Worm (Caenorhabditis elegans) whole organism, late embryonic: Measurements from ENCODE around the gene maph-1.3.

ENCODE experiments used
- C08G9.2 ChIP-seq: sonication (generic microtip); optimal IDR thresholded peaks from 2 replicates; lab custom pipeline; 2016; ENCODE audit warnings: mild to moderate bottlenecking, missing genetic modification characterization, moderate library complexity, missing compliant biosample characterization
- F13H6.1 ChIP-seq: sonication (generic microtip); optimal IDR thresholded peaks from 2 replicates; lab custom pipeline; 2016; ENCODE audit warnings: missing genetic modification characterization, missing compliant biosample characterization
- ahr-1 ChIP-seq: sonication (generic microtip); optimal IDR thresholded peaks from 2 replicates; lab custom pipeline; 2016; ENCODE audit warnings: missing genetic modification characterization, missing compliant biosample characterization
- ceh-14 ChIP-seq: sonication (generic microtip); optimal IDR thresholded peaks from 2 replicates; lab custom pipeline; 2016; ENCODE audit warnings: missing genotype, missing genetic modification characterization, missing compliant biosample characterization
- ceh-31 ChIP-seq: sonication (generic microtip); optimal IDR thresholded peaks from 2 replicates; lab custom pipeline; 2016; ENCODE audit warnings: missing genetic modification characterization, missing compliant biosample characterization
- ceh-34 ChIP-seq: sonication (generic microtip); optimal IDR thresholded peaks from 2 replicates; lab custom pipeline; 2016; ENCODE audit warnings: mild to moderate bottlenecking, missing genetic modification characterization, missing compliant biosample characterization
- ceh-6 ChIP-seq: fragments of 200-800 bp; sonication (Bioruptor generic); optimal IDR thresholded peaks from 2 replicates; lab custom pipeline; 2018; ENCODE audit warnings: mild to moderate bottlenecking, missing genetic modification characterization, missing compliant biosample characterization
- ceh-9 ChIP-seq: sonication (generic microtip); optimal IDR thresholded peaks from 2 replicates; lab custom pipeline; 2016; ENCODE audit warnings: mild to moderate bottlenecking, missing genetic modification characterization, inconsistent platforms, missing compliant biosample characterization
- elt-2 ChIP-seq: sonication (generic microtip); optimal IDR thresholded peaks from 2 replicates; lab custom pipeline; 2016; ENCODE audit warnings: missing genetic modification reagents, missing genetic modification characterization, missing compliant biosample characterization
- eyg-1 ChIP-seq: sonication (generic microtip); optimal IDR thresholded peaks from 2 replicates; lab custom pipeline; 2016; ENCODE audit warnings: missing genotype, missing genetic modification characterization, missing compliant biosample characterization
- fax-1 ChIP-seq: sonication (generic microtip); optimal IDR thresholded peaks from 2 replicates; lab custom pipeline; 2016; ENCODE audit warnings: missing genotype, missing genetic modification characterization, missing compliant biosample characterization
- gmeb-2 ChIP-seq: sonication (generic microtip); optimal IDR thresholded peaks from 2 replicates; lab custom pipeline; 2016; ENCODE audit warnings: missing genetic modification characterization, inconsistent platforms, missing compliant biosample characterization
- hlh-13 ChIP-seq: fragments of 200-800 bp; sonication (Bioruptor generic); optimal IDR thresholded peaks from 2 replicates; lab custom pipeline; 2018; ENCODE audit warnings: mild to moderate bottlenecking, missing genetic modification characterization, missing compliant biosample characterization
- hlh-15 ChIP-seq: sonication (generic microtip); optimal IDR thresholded peaks from 2 replicates; lab custom pipeline; 2016; ENCODE audit warnings: missing genetic modification characterization, missing compliant biosample characterization
- hlh-30 ChIP-seq: sonication (generic microtip); optimal IDR thresholded peaks from 2 replicates; lab custom pipeline; 2017; ENCODE audit warnings: antibody characterized with exemption, missing genetic modification characterization, missing compliant biosample characterization; ENCODE audit not compliant: insufficient read depth
- hlh-6 ChIP-seq: sonication (generic microtip); optimal IDR thresholded peaks from 2 replicates; lab custom pipeline; 2016; ENCODE audit warnings: missing genotype, missing genetic modification characterization, missing compliant biosample characterization
- hlh-8 ChIP-seq: sonication (generic microtip); optimal IDR thresholded peaks from 2 replicates; lab custom pipeline; 2016; ENCODE audit warnings: missing genotype, missing genetic modification characterization, missing compliant biosample characterization
- lim-6 ChIP-seq: sonication (generic microtip); optimal IDR thresholded peaks from 2 replicates; lab custom pipeline; 2016; ENCODE audit warnings: missing genetic modification characterization, missing compliant biosample characterization
- madf-2 ChIP-seq: sonication (generic microtip); optimal IDR thresholded peaks from 2 replicates; lab custom pipeline; 2017; ENCODE audit warnings: missing genetic modification characterization, missing compliant biosample characterization
- mec-3 ChIP-seq: sonication (generic microtip); optimal IDR thresholded peaks from 2 replicates; lab custom pipeline; 2016; ENCODE audit warnings: borderline replicate concordance, missing genetic modification characterization, missing compliant biosample characterization
- nfya-1 ChIP-seq: sonication (generic microtip); optimal IDR thresholded peaks from 2 replicates; lab custom pipeline; 2017; ENCODE audit warnings: missing genetic modification characterization, mild to moderate bottlenecking, missing compliant biosample characterization, antibody characterized with exemption, moderate library complexity
- nhr-232 ChIP-seq: sonication (generic microtip); optimal IDR thresholded peaks from 2 replicates; lab custom pipeline; 2016; ENCODE audit warnings: missing genetic modification characterization, missing compliant biosample characterization
- odd-2 ChIP-seq: sonication (generic microtip); optimal IDR thresholded peaks from 2 replicates; lab custom pipeline; 2017; ENCODE audit warnings: antibody characterized with exemption, mild to moderate bottlenecking, missing genetic modification characterization, missing compliant biosample characterization
- pag-3 ChIP-seq: sonication (generic microtip); optimal IDR thresholded peaks from 2 replicates; lab custom pipeline; 2016; ENCODE audit warnings: missing compliant biosample characterization, missing genetic modification characterization, borderline replicate concordance
- pat-9 ChIP-seq: fragments of 200-800 bp; sonication (Bioruptor generic); optimal IDR thresholded peaks from 2 replicates; lab custom pipeline; 2018; ENCODE audit warnings: mild to moderate bottlenecking, missing genetic modification characterization, moderate library complexity, missing compliant biosample characterization
- pax-1 ChIP-seq: fragments of 150-350 bp; optimal IDR thresholded peaks from 2 replicates; lab custom pipeline; 2014; ENCODE audit warnings: missing biosample characterization, missing genetic modification characterization
- pha-4 ChIP-seq: fragments of 150-350 bp; optimal IDR thresholded peaks from 2 replicates; lab custom pipeline; 2018; ENCODE audit warnings: missing biosample characterization, missing genetic modification reagents, missing genetic modification characterization
- pros-1 ChIP-seq: fragments of 150-350 bp; optimal IDR thresholded peaks from 2 replicates; lab custom pipeline; 2014; ENCODE audit warnings: missing biosample characterization, missing genetic modification reagents, missing genetic modification characterization
- rnt-1 ChIP-seq: sonication (generic microtip); optimal IDR thresholded peaks from 2 replicates; lab custom pipeline; 2016; ENCODE audit warnings: missing genetic modification characterization, missing compliant biosample characterization
- sdc-2 ChIP-seq: sonication (generic microtip); optimal IDR thresholded peaks from 2 replicates; lab custom pipeline; 2016; ENCODE audit warnings: missing genotype, missing genetic modification characterization, missing compliant biosample characterization
- sox-2 ChIP-seq: fragments of 200-800 bp; sonication (Bioruptor generic); IDR thresholded peaks from 2 replicates; pipeline ENCODE4 v1.3.6; 2022; ENCODE audit warnings: missing genetic modification reagents, missing genetic modification characterization, missing compliant biosample characterization
- sox-4 ChIP-seq: sonication (generic microtip); optimal IDR thresholded peaks from 2 replicates; lab custom pipeline; 2017; ENCODE audit warnings: mild to moderate bottlenecking, missing genetic modification characterization, inconsistent platforms, missing compliant biosample characterization
- syd-9 ChIP-seq: sonication (generic microtip); optimal IDR thresholded peaks from 2 replicates; lab custom pipeline; 2016; ENCODE audit warnings: mild to moderate bottlenecking, missing genetic modification characterization, moderate library complexity, missing compliant biosample characterization
- ttx-3 ChIP-seq: sonication (generic microtip); optimal IDR thresholded peaks from 2 replicates; lab custom pipeline; 2016; ENCODE audit warnings: missing genetic modification reagents, missing genetic modification characterization, missing compliant biosample characterization
- unc-42 ChIP-seq: sonication (generic microtip); optimal IDR thresholded peaks from 2 replicates; lab custom pipeline; 2016; ENCODE audit warnings: missing genotype, missing genetic modification characterization, missing compliant biosample characterization
- ztf-16 ChIP-seq: sonication (generic microtip); optimal IDR thresholded peaks from 2 replicates; lab custom pipeline; 2017; ENCODE audit warnings: missing genetic modification characterization, missing compliant biosample characterization

The maph-1.3 gene

ce11 chrIII:3820134-3820533, 24.6 kb upstream of the maph-1.3 start (continued):
- TF ChIP-seq pag-3 (no peak), sdc-2 (tag; lab: Kevin White, UChicago) (peak; percentile 67), syd-9 (tag; lab: Kevin White, UChicago) (peak; percentile 57), ztf-16 (no peak), rnt-1 (tag; lab: Kevin White, UChicago) (peak; percentile 93), ceh-6 (GFP tag; lab: Kevin White, UChicago) (no peak), ahr-1 (no peak), sox-4 (tag; lab: Kevin White, UChicago) (no peak), pha-4 (tag; lab: Kevin White, UChicago) (no peak), unc-42 (tag; lab: Kevin White, UChicago) (peak; percentile 40), nfya-1 (tag; lab: Kevin White, UChicago) (peak; percentile 79), eyg-1 (tag; lab: Kevin White, UChicago) (no peak), nhr-232 (tag; lab: Kevin White, UChicago) (no peak), hlh-8 (tag; lab: Kevin White, UChicago) (no peak), elt-2 (tag; lab: Kevin White, UChicago) (peak; percentile 21), C08G9.2 (tag; lab: Kevin White, UChicago) (peak; percentile 23), pax-1 (tag; lab: Kevin White, UChicago) (no peak), ceh-34 (tag; lab: Kevin White, UChicago) (peak; percentile 45), pros-1 (tag; lab: Kevin White, UChicago) (peak; percentile 88), pat-9 (tag; lab: Kevin White, UChicago) (no peak), mec-3 (tag; lab: Kevin White, UChicago) (no peak)

DNA sequence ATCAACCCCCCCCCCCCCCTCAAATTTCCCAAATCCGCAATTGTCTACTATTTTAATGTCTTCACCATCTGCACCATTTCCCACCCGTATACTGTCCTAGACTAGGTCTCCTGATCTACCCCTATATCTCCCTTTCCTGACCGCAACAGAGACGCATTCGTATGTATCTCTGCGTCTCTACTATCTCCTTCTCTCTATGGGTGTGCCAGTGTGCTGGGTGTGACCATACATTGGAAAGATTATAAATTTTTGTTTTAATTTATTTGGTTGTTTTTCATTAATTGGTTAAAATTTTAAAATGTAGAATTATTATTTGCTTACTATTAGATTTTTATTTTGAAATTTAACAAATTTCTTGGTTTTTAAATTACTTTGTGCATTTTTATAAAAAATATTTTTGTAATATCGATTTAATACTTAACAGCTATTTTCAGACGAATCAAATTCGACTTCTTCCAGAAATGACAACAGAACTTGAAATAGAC, 22.7 kb upstream of the maph-1.3 start, which contains the start of gene amx-1:
TSS of gene amx-1 (plus strand) at position 435 of the 485 bp plus-strand sequence.
- TF ChIP-seq ztf-16 (no peak), hlh-15 (no peak), sdc-2 (tag; lab: Kevin White, UChicago) (no peak), odd-2 (tag; lab: Kevin White, UChicago) (no peak), ceh-31 (tag; lab: Kevin White, UChicago) (peak; percentile 4), hlh-13 (no peak), gmeb-2 (no peak), hlh-30 (tag; lab: Kevin White, UChicago) (peak; percentile 58), fax-1 (no peak)

DNA sequence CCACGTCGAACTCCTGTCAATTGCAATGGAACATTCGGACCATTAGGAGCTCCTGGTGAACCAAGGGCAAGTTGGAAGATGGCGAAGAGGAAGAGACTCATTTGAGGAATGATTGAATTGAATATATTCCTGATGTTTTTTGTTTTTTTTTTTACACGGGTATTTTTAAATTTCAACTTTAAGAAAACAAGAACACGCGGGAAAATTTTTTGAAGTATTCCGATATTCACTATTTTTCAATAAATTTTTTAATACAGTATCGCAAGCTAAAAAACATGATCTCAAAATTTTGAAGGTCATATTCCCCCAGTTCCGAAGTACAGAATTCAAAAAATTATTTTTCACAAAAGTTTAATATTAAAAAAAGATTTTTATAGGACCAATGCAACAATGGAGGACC, 15.6 kb upstream of the maph-1.3 start, which contains the start of gene cnnm-5:
TSS of gene cnnm-5 (minus strand) at position 101 of the 400 bp plus-strand sequence.
- TF ChIP-seq hlh-6 (no peak), ceh-9 (tag; lab: Kevin White, UChicago) (no peak), mec-3 (tag; lab: Kevin White, UChicago) (no peak), pha-4 (tag; lab: Kevin White, UChicago) (no peak), madf-2 (tag; lab: Kevin White, UChicago) (no peak), ttx-3 (tag; lab: Kevin White, UChicago) (no peak), unc-42 (tag; lab: Kevin White, UChicago) (no peak), F13H6.1 (tag; lab: Kevin White, UChicago) (no peak), lim-6 (tag; lab: Kevin White, UChicago) (no peak), fax-1 (no peak), elt-2 (tag; lab: Kevin White, UChicago) (no peak), sox-2 (GFP tag; lab: Robert Waterston, UW) (no peak), ceh-31 (tag; lab: Kevin White, UChicago) (no peak), syd-9 (tag; lab: Kevin White, UChicago) (no peak), ztf-16 (no peak), C08G9.2 (tag; lab: Kevin White, UChicago) (no peak), ceh-14 (tag; lab: Kevin White, UChicago) (no peak)
